Fruit fly (Drosophila melanogaster) whole organism, embryonic: Measurements from ENCODE around the gene CG34034.

Experiments used
- Bdp1 ChIP-seq: fragments of 200-800 bp; sonication (Bioruptor generic); optimal IDR thresholded peaks from 3 replicates; lab custom pipeline; 2016; ENCODE audit warnings: missing biosample characterization, missing genetic modification characterization
- CG10979 ChIP-seq: fragments of 200-800 bp; sonication (Bioruptor generic); optimal IDR thresholded peaks from 2 replicates; lab custom pipeline; 2018; ENCODE audit warnings: missing biosample characterization, mild to moderate bottlenecking, missing genetic modification characterization, moderate library complexity
- CG12659 ChIP-seq: fragments of 200-800 bp; sonication (Bioruptor generic); optimal IDR thresholded peaks from 3 replicates; lab custom pipeline; 2017; ENCODE audit warnings: mild to moderate bottlenecking, missing biosample characterization, missing genetic modification reagents, missing genetic modification characterization
- CG13296 ChIP-seq: fragments of 200-800 bp; sonication (Bioruptor generic); optimal IDR thresholded peaks from 3 replicates; lab custom pipeline; 2018; ENCODE audit warnings: missing biosample characterization, mild to moderate bottlenecking, missing genetic modification characterization
- CG14441 ChIP-seq: fragments of 200-800 bp; sonication (Bioruptor generic); IDR thresholded peaks from 2 replicates; pipeline ENCODE4 v1.3.6; 2022; ENCODE audit warnings: missing biosample characterization, missing genetic modification characterization
- CG16813 ChIP-seq: fragments of 200-800 bp; sonication (Bioruptor generic); IDR thresholded peaks from 3 replicates; pipeline ENCODE4 v1.3.6; 2022; ENCODE audit warnings: missing biosample characterization, missing genetic modification characterization; ENCODE audit not compliant: partially characterized antibody
- CG2202 ChIP-seq: fragments of 200-800 bp; sonication (Bioruptor generic); optimal IDR thresholded peaks from 2 replicates; lab custom pipeline; 2018; ENCODE audit warnings: missing biosample characterization, mild to moderate bottlenecking, missing genetic modification characterization
- CG31388 ChIP-seq: fragments of 200-800 bp; sonication (Bioruptor generic); optimal IDR thresholded peaks from 2 replicates; lab custom pipeline; 2016; ENCODE audit warnings: missing biosample characterization, missing genetic modification characterization
- CG32532 ChIP-seq: fragments of 200-800 bp; sonication (Bioruptor generic); IDR thresholded peaks from 2 replicates; pipeline ENCODE4 v1.3.6; 2022; ENCODE audit warnings: missing biosample characterization, missing genetic modification characterization
- CG34224 ChIP-seq: fragments of 200-800 bp; sonication (Bioruptor generic); IDR thresholded peaks from 3 replicates; pipeline ENCODE4 v1.3.6; 2022; ENCODE audit warnings: missing biosample characterization, missing genetic modification characterization; ENCODE audit not compliant: partially characterized antibody
- CG3995 ChIP-seq: fragments of 200-800 bp; sonication (Bioruptor generic); optimal IDR thresholded peaks from 3 replicates; lab custom pipeline; 2016; ENCODE audit warnings: missing biosample characterization, missing genetic modification characterization
- CG4282 ChIP-seq: fragments of 200-800 bp; sonication (Bioruptor generic); optimal IDR thresholded peaks from 2 replicates; lab custom pipeline; 2016; ENCODE audit warnings: missing biosample characterization, missing genetic modification characterization
- CG4360 ChIP-seq: fragments of 200-800 bp; sonication (Bioruptor generic); IDR thresholded peaks from 2 replicates; pipeline ENCODE4 v1.3.6; 2022; ENCODE audit warnings: missing biosample characterization, missing genetic modification characterization
- CG6272 ChIP-seq: fragments of 200-800 bp; sonication (Bioruptor generic); IDR thresholded peaks from 2 replicates; pipeline ENCODE4 v1.3.6; 2022; ENCODE audit warnings: missing biosample characterization, missing genetic modification characterization
- CG6813 ChIP-seq: fragments of 200-800 bp; sonication (Bioruptor generic); optimal IDR thresholded peaks from 2 replicates; lab custom pipeline; 2017; ENCODE audit warnings: missing biosample characterization, missing genetic modification characterization, mild to moderate bottlenecking, moderate library complexity, missing genetic modification reagents
- CG7928 ChIP-seq: fragments of 200-800 bp; sonication (Bioruptor generic); optimal IDR thresholded peaks from 2 replicates; lab custom pipeline; 2017; ENCODE audit warnings: missing biosample characterization, mild to moderate bottlenecking, missing genetic modification characterization
- CG8290 ChIP-seq, 3 experiments: fragments of 200-800 bp; sonication (Bioruptor generic); optimal IDR thresholded peaks; 2 replicates each; lab custom pipeline; 2016 to 2019; ENCODE audit warnings: missing biosample characterization in 3 of 3, missing genetic modification characterization in 3 of 3, mild to moderate bottlenecking in 2 of 3, moderate library complexity in 1 of 3
- CG8924 ChIP-seq: fragments of 200-800 bp; optimal IDR thresholded peaks from 3 replicates; lab custom pipeline; 2019; ENCODE audit warnings: missing biosample characterization, mild to moderate bottlenecking, missing genetic modification characterization, moderate library complexity
- Camta ChIP-seq: fragments of 200-800 bp; sonication (Bioruptor generic); optimal IDR thresholded peaks from 2 replicates; lab custom pipeline; 2016; ENCODE audit warnings: missing biosample characterization, missing genetic modification characterization
- Dek ChIP-seq: fragments of 200-800 bp; sonication (Bioruptor generic); optimal IDR thresholded peaks from 3 replicates; lab custom pipeline; 2019; ENCODE audit warnings: missing biosample characterization, mild to moderate bottlenecking, missing genetic modification characterization, moderate library complexity
- Dfd ChIP-seq, 2 experiments: fragments of >200 bp; optimal IDR thresholded peaks; 2 replicates each; lab custom pipeline; 2017; ENCODE audit warnings: missing biosample characterization in 2 of 2, missing genetic modification characterization in 2 of 2
- Dp ChIP-seq: fragments of 200-800 bp; sonication (Bioruptor generic); optimal IDR thresholded peaks from 2 replicates; lab custom pipeline; 2018; ENCODE audit warnings: missing biosample characterization, mild to moderate bottlenecking, missing genetic modification characterization, moderate library complexity
- Ets97D ChIP-seq: fragments of 200-800 bp; sonication (Bioruptor generic); optimal IDR thresholded peaks from 3 replicates; lab custom pipeline; 2016; ENCODE audit warnings: missing biosample characterization, missing genetic modification characterization
- H2.0 ChIP-seq: fragments of 200-800 bp; sonication (Bioruptor generic); IDR thresholded peaks from 2 replicates; pipeline ENCODE4 v1.3.6; 2022; ENCODE audit warnings: missing biosample characterization, missing genetic modification characterization
- Hand ChIP-seq: fragments of 200-800 bp; sonication (Bioruptor generic); optimal IDR thresholded peaks from 2 replicates; lab custom pipeline; 2017; ENCODE audit warnings: mild to moderate bottlenecking, missing biosample characterization, missing genetic modification reagents, missing genetic modification characterization
- Hr3 ChIP-seq: fragments of 200-800 bp; sonication (Bioruptor generic); optimal IDR thresholded peaks from 3 replicates; lab custom pipeline; 2016; ENCODE audit warnings: missing biosample characterization, missing genetic modification characterization
- Hr39 ChIP-seq: fragments of >200 bp; optimal IDR thresholded peaks from 2 replicates; lab custom pipeline; 2017
- Hr78 ChIP-seq, 2 experiments: fragments of 200-800 bp in 1 of 2; fragments of >200 bp in 1 of 2; sonication (Bioruptor generic) in 1 of 2; optimal IDR thresholded peaks; 2 replicates each; lab custom pipeline; 2017 to 2019; ENCODE audit warnings: missing biosample characterization in 2 of 2, missing genetic modification characterization in 2 of 2, mild to moderate bottlenecking in 1 of 2, moderate library complexity in 1 of 2
- Max ChIP-seq: fragments of 200-800 bp; sonication (Bioruptor generic); optimal IDR thresholded peaks from 2 replicates; lab custom pipeline; 2016; ENCODE audit warnings: missing biosample characterization, mild to moderate bottlenecking, missing genetic modification characterization
- Optix ChIP-seq: fragments of 200-800 bp; sonication (Bioruptor generic); IDR thresholded peaks from 3 replicates; pipeline ENCODE4 v1.3.6; 2022; ENCODE audit warnings: missing biosample characterization, missing genetic modification characterization
- Rfx ChIP-seq: fragments of 200-800 bp; sonication (Bioruptor generic); IDR thresholded peaks from 2 replicates; pipeline ENCODE4 v1.3.6; 2022; ENCODE audit warnings: missing biosample characterization, missing genetic modification characterization
- Usf ChIP-seq: fragments of 200-800 bp; sonication (Bioruptor generic); optimal IDR thresholded peaks from 2 replicates; lab custom pipeline; 2017; ENCODE audit warnings: missing genotype, missing biosample characterization, missing genetic modification characterization
- croc ChIP-seq: fragments of 200-800 bp; sonication (Bioruptor generic); conservative IDR thresholded peaks from 3 replicates; pipeline ENCODE4 v1.3.6; 2022; ENCODE audit warnings: missing biosample characterization, missing genetic modification characterization
- dati ChIP-seq: fragments of 200-800 bp; sonication (Bioruptor generic); IDR thresholded peaks from 2 replicates; pipeline ENCODE4 v1.3.6; 2022; ENCODE audit warnings: missing biosample characterization, missing genetic modification characterization
- dmrt11E ChIP-seq: fragments of 200-800 bp; sonication (Bioruptor generic); optimal IDR thresholded peaks from 3 replicates; lab custom pipeline; 2018; ENCODE audit warnings: missing biosample characterization, mild to moderate bottlenecking, missing genetic modification characterization, moderate library complexity
- ems ChIP-seq: fragments of 200-800 bp; sonication (Bioruptor generic); optimal IDR thresholded peaks from 3 replicates; lab custom pipeline; 2016; ENCODE audit warnings: missing biosample characterization, missing genetic modification characterization
- exex ChIP-seq: fragments of 200-800 bp; sonication (Bioruptor generic); optimal IDR thresholded peaks from 4 replicates; lab custom pipeline; 2018; ENCODE audit warnings: missing biosample characterization, mild to moderate bottlenecking, missing genetic modification characterization, moderate library complexity
- ind ChIP-seq: fragments of 200-800 bp; sonication (Bioruptor generic); optimal IDR thresholded peaks from 3 replicates; lab custom pipeline; 2016; ENCODE audit warnings: missing biosample characterization, missing genetic modification characterization
- jing ChIP-seq: fragments of 200-800 bp; sonication (Bioruptor generic); optimal IDR thresholded peaks from 2 replicates; lab custom pipeline; 2018; ENCODE audit warnings: missing biosample characterization, mild to moderate bottlenecking, missing genetic modification characterization
- kay ChIP-seq: fragments of 200-800 bp; sonication (Bioruptor generic); optimal IDR thresholded peaks from 2 replicates; lab custom pipeline; 2016; ENCODE audit warnings: missing biosample characterization, missing genetic modification characterization
- ken ChIP-seq: fragments of 200-800 bp; sonication (Bioruptor generic); IDR thresholded peaks from 3 replicates; pipeline ENCODE4 v1.3.6; 2022; ENCODE audit warnings: missing biosample characterization, missing genetic modification characterization
- lab ChIP-seq: fragments of 200-800 bp; sonication (Bioruptor generic); optimal IDR thresholded peaks from 3 replicates; lab custom pipeline; 2017; ENCODE audit warnings: missing biosample characterization, missing genetic modification characterization, mild to moderate bottlenecking, moderate library complexity, missing genetic modification reagents
- nom ChIP-seq: fragments of 200-800 bp; sonication (Bioruptor generic); optimal IDR thresholded peaks from 2 replicates; lab custom pipeline; 2017; ENCODE audit warnings: missing biosample characterization, missing genetic modification characterization, mild to moderate bottlenecking, moderate library complexity, missing genetic modification reagents
- pita ChIP-seq: fragments of 200-800 bp; sonication (Bioruptor generic); optimal IDR thresholded peaks from 2 replicates; lab custom pipeline; 2017; ENCODE audit warnings: missing biosample characterization, mild to moderate bottlenecking, missing genetic modification characterization
- prd ChIP-seq, 3 experiments: fragments of >200 bp in 2 of 3; fragments of 200-800 bp in 1 of 3; sonication (Bioruptor generic) in 1 of 3; optimal IDR thresholded peaks in 2 of 3; IDR thresholded peaks in 1 of 3; 2 replicates in 2 of 3; 3 replicates in 1 of 3; pipeline versions ENCODE4 v1.3.6 to Lab custom; 2017 to 2022; ENCODE audit warnings: missing biosample characterization in 1 of 3, missing genetic modification characterization in 1 of 3
- sens-2 ChIP-seq: fragments of 200-800 bp; sonication (Bioruptor generic); IDR thresholded peaks from 2 replicates; pipeline ENCODE4 v1.3.6; 2022; ENCODE audit warnings: missing biosample characterization, missing genetic modification characterization
- sqz ChIP-seq: fragments of 200-800 bp; sonication (Bioruptor generic); optimal IDR thresholded peaks from 3 replicates; lab custom pipeline; 2018; ENCODE audit warnings: missing biosample characterization, mild to moderate bottlenecking, missing genetic modification characterization
- tap ChIP-seq: fragments of 200-800 bp; optimal IDR thresholded peaks from 3 replicates; lab custom pipeline; 2019; ENCODE audit warnings: missing biosample characterization, mild to moderate bottlenecking, missing genetic modification characterization, moderate library complexity
- trh ChIP-seq: fragments of 200-800 bp; sonication (Bioruptor generic); optimal IDR thresholded peaks from 2 replicates; lab custom pipeline; 2016; ENCODE audit warnings: missing biosample characterization, missing genetic modification characterization
- zfh1 ChIP-seq: fragments of 200-800 bp; sonication (Bioruptor generic); IDR thresholded peaks from 3 replicates; pipeline ENCODE4 v1.3.6; 2022; ENCODE audit warnings: missing biosample characterization, missing genetic modification characterization

Gene CG34034

DNA sequence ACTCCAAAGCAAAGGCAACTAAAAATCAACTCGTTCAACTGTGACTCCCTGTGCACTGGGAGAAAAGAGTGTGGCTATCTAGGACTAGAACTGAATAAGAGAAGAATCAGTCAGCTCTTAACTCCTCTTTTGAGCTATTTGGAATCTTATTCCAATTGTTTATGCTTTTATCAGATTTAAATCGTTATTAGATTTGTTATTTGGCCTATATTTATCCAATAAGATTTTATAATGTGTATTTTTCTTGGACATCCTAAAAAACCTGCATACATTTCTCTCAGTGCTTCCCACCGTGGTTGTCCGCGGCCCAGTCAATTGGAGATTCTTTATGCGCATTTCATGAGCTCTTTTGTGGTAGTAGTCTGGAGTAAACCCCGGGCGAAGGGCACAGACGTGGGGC lies 42.5 kb upstream of the CG34034 start (continued):
- TF ChIP-seq CG4282 (peak; percentile 18), Max (GFP tag; lab: Kevin White, UChicago) (peak; percentile 43), CG6813 (peak; percentile 41), nom (GFP tag; lab: Kevin White, UChicago) (peak; percentile 82), CG34224 (GFP tag; lab: Robert Waterston, UW) (no peak), zfh1 (GFP tag; lab: Robert Waterston, UW) (peak; percentile 61; the same call in 1 of the 3 replicates), dati (GFP tag; lab: Robert Waterston, UW) (no peak), ems (peak; percentile 47), exex (tag; lab: Kevin White, UChicago) (no peak), Hr78 (GFP tag; optimal IDR thresholded peaks at IDR 0.05; lab: Kevin White, UChicago) (no peak), CG32532 (peak; percentile 47; the same call in 1 of the 2 replicates), tap (tag; lab: Kevin White, UChicago) (peak; percentile 47), prd (optimal IDR thresholded peaks at IDR 0.05; lab: Kevin White, UChicago) (no peak), prd (GFP tag; IDR thresholded peaks at IDR 0.05; lab: Robert Waterston, UW) (peak; percentile 79), Hr3 (GFP tag; lab: Kevin White, UChicago) (peak; percentile 55), sens-2 (GFP tag; lab: Robert Waterston, UW) (no peak), Rfx (GFP tag; lab: Robert Waterston, UW) (peak; percentile 75), Camta (GFP tag; lab: Kevin White, UChicago) (peak; percentile 69), pita (GFP tag; lab: Kevin White, UChicago) (no peak), trh (GFP tag; lab: Kevin White, UChicago) (peak; percentile 33), Dek (tag; lab: Kevin White, UChicago) (peak; percentile 13), Ets97D (GFP tag; lab: Kevin White, UChicago) (peak; percentile 14), lab (GFP tag; lab: Kevin White, UChicago) (peak; percentile 65), CG14441 (GFP tag; lab: Robert Waterston, UW) (peak; percentile 73), CG13296 (peak; percentile 74), croc (GFP tag; lab: Robert Waterston, UW) (peak; percentile 33; the same call in 1 of the 3 replicates), CG6272 (GFP tag; lab: Robert Waterston, UW) (no peak), jing (GFP tag; lab: Kevin White, UChicago) (no peak), CG7928 (GFP tag; lab: Kevin White, UChicago) (no peak), CG16813 (GFP tag; lab: Robert Waterston, UW) (no peak), CG8924 (tag; lab: Kevin White, UChicago) (peak; percentile 71), Optix (peak; percentile 13; the same call in 1 of the 3 replicates), dmrt11E (tag; lab: Kevin White, UChicago) (peak; percentile 58), sqz (GFP tag; lab: Kevin White, UChicago) (peak; percentile 25), H2.0 (peak; percentile 54; the same call in 1 of the 2 replicates), Usf (GFP tag; lab: Kevin White, UChicago) (peak; percentile 35), Dp (GFP tag; lab: Kevin White, UChicago) (no peak), CG2202 (tag; lab: Kevin White, UChicago) (peak; percentile 20), Dfd (GFP tag; optimal IDR thresholded peaks at IDR 0.05; lab: Kevin White, UChicago) (no peak), ken (GFP tag; lab: Robert Waterston, UW) (no peak), Bdp1 (GFP tag; lab: Kevin White, UChicago) (peak; percentile 51), kay (GFP tag; lab: Kevin White, UChicago) (peak; percentile 42), Hr39 (lab: Kevin White, UChicago) (no peak), CG31388 (no peak), CG8290 (GFP tag; optimal IDR thresholded peaks at IDR 0.05; lab: Kevin White, UChicago) (peak; percentile 12), CG8290 (tag; optimal IDR thresholded peaks at IDR 0.05; lab: Kevin White, UChicago) (no peak), Hand (no peak), CG12659 (peak; percentile 56), CG4360 (GFP tag; lab: Robert Waterston, UW) (0 out of 2 replicates have a peak, but pooled peaks have one; percentile 10), ind (GFP tag; lab: Kevin White, UChicago) (peak; percentile 72), CG3995 (GFP tag; lab: Kevin White, UChicago) (no peak), CG10979 (peak; percentile 73)
